Fruit fly (Drosophila melanogaster): ENCODE measurements around the gene CG7377.

DNA sequence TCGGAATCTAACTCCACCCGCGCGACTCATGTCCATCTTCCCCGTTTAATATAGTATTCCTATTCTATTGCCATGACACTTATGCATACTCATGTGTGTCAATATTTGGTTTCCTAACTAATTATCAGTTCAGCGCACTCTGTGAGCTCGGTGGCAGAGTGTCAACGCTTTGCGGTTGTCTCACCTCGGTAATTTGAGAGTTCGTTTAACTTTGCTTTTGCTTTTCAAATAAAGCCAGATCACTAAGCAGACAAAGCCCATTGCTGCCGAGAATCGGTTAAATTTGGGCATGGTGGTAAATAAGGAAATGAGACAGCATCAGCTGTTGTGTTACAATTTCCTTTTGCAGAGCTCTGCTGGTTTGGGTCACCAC lies 49.2 kb upstream of the CG7377 start:
- TF ChIP-seq Gug (GFP tag; IDR thresholded peaks at IDR 0.05) (no peak), spab (GFP tag; optimal IDR thresholded peaks at IDR 0.05) (no peak)
